Fruit fly (Drosophila melanogaster) whole organism, embryonic: ENCODE results near the gene ssp3.
A peak's percentile ranks its signal among the peaks of the same experiment; 100 is the strongest.

Experiments
- B-H2 ChIP-seq: fragments of 200-800 bp; sonication (Bioruptor generic); optimal IDR thresholded peaks from 2 replicates; lab custom pipeline; 2018; ENCODE audit warnings: missing biosample characterization, mild to moderate bottlenecking, missing genetic modification characterization
- CG10274 ChIP-seq: fragments of 200-800 bp; sonication (Bioruptor generic); optimal IDR thresholded peaks from 3 replicates; lab custom pipeline; 2017; ENCODE audit warnings: missing biosample characterization, mild to moderate bottlenecking, missing genetic modification characterization
- CG10543 ChIP-seq: fragments of 200-800 bp; sonication (Bioruptor generic); optimal IDR thresholded peaks from 3 replicates; lab custom pipeline; 2017; ENCODE audit warnings: missing biosample characterization, mild to moderate bottlenecking, missing genetic modification characterization, moderate library complexity
- CG11456 ChIP-seq: fragments of 200-800 bp; sonication (Bioruptor generic); IDR thresholded peaks from 3 replicates; pipeline ENCODE4 v1.3.6; 2022; ENCODE audit warnings: missing biosample characterization, missing genetic modification characterization
- CG11696 ChIP-seq: fragments of 200-800 bp; sonication (Bioruptor generic); IDR thresholded peaks from 2 replicates; pipeline ENCODE4 v1.3.6; 2022; ENCODE audit warnings: missing biosample characterization, missing genetic modification characterization
- CG13287 ChIP-seq: fragments of 200-800 bp; sonication (Bioruptor generic); IDR thresholded peaks from 2 replicates; pipeline ENCODE4 v1.3.6; 2022; ENCODE audit warnings: missing biosample characterization, missing genetic modification characterization; ENCODE audit not compliant: partially characterized antibody
- CG13296 ChIP-seq: fragments of 200-800 bp; sonication (Bioruptor generic); optimal IDR thresholded peaks from 3 replicates; lab custom pipeline; 2018; ENCODE audit warnings: missing biosample characterization, mild to moderate bottlenecking, missing genetic modification characterization
- CG13424 ChIP-seq: fragments of 200-800 bp; sonication (Bioruptor generic); optimal IDR thresholded peaks from 2 replicates; lab custom pipeline; 2019; ENCODE audit warnings: missing biosample characterization, mild to moderate bottlenecking, missing genetic modification characterization, moderate library complexity
- CG16813 ChIP-seq: fragments of 200-800 bp; sonication (Bioruptor generic); IDR thresholded peaks from 3 replicates; pipeline ENCODE4 v1.3.6; 2022; ENCODE audit warnings: missing biosample characterization, missing genetic modification characterization; ENCODE audit not compliant: partially characterized antibody
- CG16815 ChIP-seq: fragments of 200-800 bp; sonication (Bioruptor generic); optimal IDR thresholded peaks from 3 replicates; lab custom pipeline; 2017; ENCODE audit warnings: missing biosample characterization, mild to moderate bottlenecking, missing genetic modification characterization
- CG17361 ChIP-seq: fragments of 200-800 bp; sonication (Bioruptor generic); IDR thresholded peaks from 3 replicates; pipeline ENCODE4 v1.3.6; 2022; ENCODE audit warnings: missing biosample characterization, missing genetic modification characterization
- CG17912 ChIP-seq: fragments of 200-800 bp; sonication (Bioruptor generic); optimal IDR thresholded peaks from 2 replicates; lab custom pipeline; 2018; ENCODE audit warnings: missing biosample characterization, mild to moderate bottlenecking, missing genetic modification characterization
- CG1792 ChIP-seq: fragments of 200-800 bp; sonication (Bioruptor generic); optimal IDR thresholded peaks from 2 replicates; lab custom pipeline; 2016; ENCODE audit warnings: missing biosample characterization, missing genetic modification characterization
- CG34376 ChIP-seq: fragments of 200-800 bp; sonication (Bioruptor generic); optimal IDR thresholded peaks from 2 replicates; lab custom pipeline; 2018; ENCODE audit warnings: missing biosample characterization, mild to moderate bottlenecking, missing genetic modification characterization
- CG5953 ChIP-seq: fragments of 200-800 bp; sonication (Bioruptor generic); IDR thresholded peaks from 2 replicates; pipeline ENCODE4 v1.3.6; 2022; ENCODE audit warnings: missing biosample characterization, missing genetic modification characterization
- Camta ChIP-seq: fragments of 200-800 bp; sonication (Bioruptor generic); optimal IDR thresholded peaks from 2 replicates; lab custom pipeline; 2016; ENCODE audit warnings: missing biosample characterization, missing genetic modification characterization
- CrebB ChIP-seq: fragments of 200-800 bp; sonication (Bioruptor generic); optimal IDR thresholded peaks from 3 replicates; lab custom pipeline; 2018; ENCODE audit warnings: missing biosample characterization, mild to moderate bottlenecking, missing genetic modification characterization
- E2f2 ChIP-seq: fragments of 200-800 bp; sonication (Bioruptor generic); IDR thresholded peaks from 2 replicates; pipeline ENCODE4 v1.3.6; 2022; ENCODE audit warnings: missing biosample characterization, missing genetic modification characterization
- Fer1 ChIP-seq: fragments of 200-800 bp; sonication (Bioruptor generic); optimal IDR thresholded peaks from 2 replicates; lab custom pipeline; 2017; ENCODE audit warnings: missing biosample characterization, mild to moderate bottlenecking, missing genetic modification characterization
- GATAe ChIP-seq: fragments of 200-800 bp; sonication (Bioruptor generic); conservative IDR thresholded peaks from 2 replicates; pipeline ENCODE4 v1.3.6; 2022; ENCODE audit warnings: missing biosample characterization, missing genetic modification characterization
- Hey ChIP-seq: fragments of 200-800 bp; sonication (Bioruptor generic); optimal IDR thresholded peaks from 3 replicates; lab custom pipeline; 2018; ENCODE audit warnings: missing biosample characterization, mild to moderate bottlenecking, missing genetic modification characterization
- Hmr ChIP-seq: fragments of 200-800 bp; sonication (Bioruptor generic); optimal IDR thresholded peaks from 3 replicates; lab custom pipeline; 2017; ENCODE audit warnings: mild to moderate bottlenecking, missing biosample characterization, missing genetic modification reagents, missing genetic modification characterization
- Jarid2 ChIP-seq: fragments of 200-800 bp; sonication (Bioruptor generic); optimal IDR thresholded peaks from 3 replicates; lab custom pipeline; 2017; ENCODE audit warnings: mild to moderate bottlenecking, missing biosample characterization, missing genetic modification reagents, missing genetic modification characterization
- Max ChIP-seq: fragments of 200-800 bp; sonication (Bioruptor generic); optimal IDR thresholded peaks from 2 replicates; lab custom pipeline; 2016; ENCODE audit warnings: missing biosample characterization, mild to moderate bottlenecking, missing genetic modification characterization
- Med ChIP-seq: fragments of 200-800 bp; sonication (Bioruptor generic); peaks from one replicate; lab custom pipeline; 2016; ENCODE audit warnings: missing biosample characterization, missing genetic modification characterization, mild to moderate bottlenecking, inconsistent platforms, moderate library complexity
- Xrp1 ChIP-seq: fragments of 200-800 bp; sonication (Bioruptor generic); IDR thresholded peaks from 2 replicates; pipeline ENCODE4 v1.3.6; 2022; ENCODE audit warnings: missing biosample characterization, missing genetic modification characterization
- ase ChIP-seq: fragments of 200-800 bp; sonication (Bioruptor generic); IDR thresholded peaks from 3 replicates; pipeline ENCODE4 v1.3.6; 2022; ENCODE audit warnings: missing biosample characterization, missing genetic modification characterization
- chinmo ChIP-seq: fragments of 200-800 bp; sonication (Bioruptor generic); IDR thresholded peaks from 4 replicates; pipeline ENCODE4 v1.3.6; 2022; ENCODE audit warnings: missing biosample characterization, missing genetic modification characterization; ENCODE audit not compliant: partially characterized antibody
- crp ChIP-seq, 2 experiments: fragments of 200-800 bp; sonication (Bioruptor generic); optimal IDR thresholded peaks; 2 replicates in 1 of 2; 3 replicates in 1 of 2; lab custom pipeline; 2017; ENCODE audit warnings: missing biosample characterization in 2 of 2, missing genetic modification characterization in 2 of 2, mild to moderate bottlenecking in 1 of 2, moderate library complexity in 1 of 2
- exex ChIP-seq: fragments of 200-800 bp; sonication (Bioruptor generic); optimal IDR thresholded peaks from 4 replicates; lab custom pipeline; 2018; ENCODE audit warnings: missing biosample characterization, mild to moderate bottlenecking, missing genetic modification characterization, moderate library complexity
- jing ChIP-seq: fragments of 200-800 bp; sonication (Bioruptor generic); optimal IDR thresholded peaks from 2 replicates; lab custom pipeline; 2018; ENCODE audit warnings: missing biosample characterization, mild to moderate bottlenecking, missing genetic modification characterization
- klu ChIP-seq: fragments of 200-800 bp; sonication (Bioruptor generic); IDR thresholded peaks from 2 replicates; pipeline ENCODE4 v1.3.6; 2022; ENCODE audit warnings: missing biosample characterization, missing genetic modification characterization
- lbe ChIP-seq: fragments of 200-800 bp; sonication (Bioruptor generic); optimal IDR thresholded peaks from 2 replicates; lab custom pipeline; 2016; ENCODE audit warnings: missing biosample characterization, mild to moderate bottlenecking, missing genetic modification characterization
- lilli ChIP-seq: fragments of 200-800 bp; sonication (Bioruptor generic); optimal IDR thresholded peaks from 3 replicates; lab custom pipeline; 2016; ENCODE audit warnings: missing biosample characterization, missing genetic modification characterization
- mld ChIP-seq: fragments of 200-800 bp; sonication (Bioruptor generic); IDR thresholded peaks from 3 replicates; pipeline ENCODE4 v1.3.6; 2022; ENCODE audit warnings: missing biosample characterization, missing genetic modification characterization; ENCODE audit not compliant: partially characterized antibody
- nerfin-2 ChIP-seq: fragments of 200-800 bp; sonication (Bioruptor generic); IDR thresholded peaks from 2 replicates; pipeline ENCODE4 v1.3.6; 2022; ENCODE audit warnings: missing biosample characterization, missing genetic modification characterization; ENCODE audit not compliant: partially characterized antibody
- nom ChIP-seq: fragments of 200-800 bp; sonication (Bioruptor generic); optimal IDR thresholded peaks from 2 replicates; lab custom pipeline; 2017; ENCODE audit warnings: missing biosample characterization, missing genetic modification characterization, mild to moderate bottlenecking, moderate library complexity, missing genetic modification reagents
- pfk ChIP-seq: fragments of 200-800 bp; sonication (Bioruptor generic); optimal IDR thresholded peaks from 2 replicates; lab custom pipeline; 2018; ENCODE audit warnings: missing biosample characterization, mild to moderate bottlenecking, missing genetic modification characterization, moderate library complexity
- rib ChIP-seq: fragments of 200-800 bp; sonication (Bioruptor generic); IDR thresholded peaks from 2 replicates; pipeline ENCODE4 v1.3.6; 2022; ENCODE audit warnings: missing biosample characterization, missing genetic modification characterization
- scrt ChIP-seq: fragments of 200-800 bp; sonication (Bioruptor generic); optimal IDR thresholded peaks from 2 replicates; lab custom pipeline; 2018; ENCODE audit warnings: missing biosample characterization, mild to moderate bottlenecking, missing genetic modification characterization, moderate library complexity
- tgo ChIP-seq: fragments of 200-800 bp; sonication (Bioruptor generic); IDR thresholded peaks from 3 replicates; pipeline ENCODE4 v1.3.6; 2022; ENCODE audit warnings: missing biosample characterization, missing genetic modification characterization

ssp3 gene

DNA sequence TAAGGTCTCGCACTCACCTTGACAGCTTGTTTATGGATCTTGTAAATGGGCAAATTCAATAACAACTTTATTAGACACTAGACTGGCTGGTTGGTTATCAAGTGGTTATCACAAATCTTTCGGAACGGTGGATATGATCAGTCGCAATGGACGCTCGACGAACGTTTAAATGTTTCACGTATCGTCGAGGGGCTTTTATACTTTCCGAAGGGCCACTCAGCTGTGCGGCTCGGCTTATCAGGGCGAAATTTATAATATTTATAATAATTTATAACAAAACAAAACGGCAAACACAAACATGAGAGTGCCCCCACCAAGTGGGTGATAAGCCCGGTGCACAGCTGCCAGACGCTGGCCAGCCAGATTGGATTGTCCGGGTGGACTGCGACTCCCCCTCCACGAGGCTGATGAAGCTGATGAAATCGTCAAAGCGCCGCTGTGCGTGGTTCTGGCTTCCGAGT, 10.5 kb upstream of the ssp3 start, which contains the start of gene CG10621 (continued):
- TF ChIP-seq CG16813 (GFP tag; lab: Robert Waterston, UW), result no peak
- no peak for TF ChIP-seq klu (GFP tag; lab: Robert Waterston, UW)
- TF ChIP-seq Xrp1, result no peak
- peak; percentile 9 for TF ChIP-seq B-H2 (GFP tag; lab: Kevin White, UChicago)
- TF ChIP-seq Med (GFP tag; lab: Kevin White, UChicago), result peak; percentile 58
- no peak for TF ChIP-seq Camta (GFP tag; lab: Kevin White, UChicago)
- TF ChIP-seq Hey (tag; lab: Kevin White, UChicago), result peak; percentile 68
- no peak for TF ChIP-seq ase (GFP tag; lab: Robert Waterston, UW)
- TF ChIP-seq CG13296, result peak; percentile 1
- TF ChIP-seq GATAe (GFP tag; lab: Robert Waterston, UW), result peak; percentile 27; the same call in 1 of the 2 replicates
- TF ChIP-seq scrt (GFP tag; lab: Kevin White, UChicago), result peak; percentile 8
- TF ChIP-seq tgo, result no peak
- peak; percentile 94; the same call in 3 of the 4 replicates for TF ChIP-seq chinmo
- no peak for TF ChIP-seq CG10274 (GFP tag; lab: Kevin White, UChicago)
- peak; percentile 3 for TF ChIP-seq CrebB (tag; lab: Kevin White, UChicago)
- peak; percentile 36 for TF ChIP-seq nom (GFP tag; lab: Kevin White, UChicago)
- TF ChIP-seq Hmr (GFP tag; lab: Kevin White, UChicago), result no peak
- peak in 1 of 2 experiments; percentile 50 for TF ChIP-seq crp (GFP tag; optimal IDR thresholded peaks at IDR 0.05; lab: Kevin White, UChicago)
- no peak for TF ChIP-seq Fer1 (GFP tag; lab: Kevin White, UChicago)
- TF ChIP-seq CG11696 (GFP tag; lab: Robert Waterston, UW), result no peak
- peak; percentile 37 for TF ChIP-seq pfk
- peak; percentile 73 for TF ChIP-seq CG10543
- 0 out of 3 replicates have a peak, but pooled peaks have one; percentile 8 for TF ChIP-seq CG11456 (GFP tag; lab: Robert Waterston, UW)
- TF ChIP-seq CG16815, result no peak
- TF ChIP-seq nerfin-2 (GFP tag; lab: Robert Waterston, UW), result peak; percentile 22; the same call in 1 of the 2 replicates
- TF ChIP-seq CG34376 (GFP tag; lab: Kevin White, UChicago), result peak; percentile 99
- peak; percentile 28; the same call in 1 of the 2 replicates for TF ChIP-seq rib (GFP tag; lab: Robert Waterston, UW)
- no peak for TF ChIP-seq CG17912 (GFP tag; lab: Kevin White, UChicago)
- no peak for TF ChIP-seq E2f2 (GFP tag; lab: Robert Waterston, UW)
- no peak for TF ChIP-seq CG1792 (GFP tag; lab: Kevin White, UChicago)
- TF ChIP-seq CG5953 (GFP tag; lab: Robert Waterston, UW), result no peak
- TF ChIP-seq CG13424, result no peak
- peak; percentile 29; the same call in 1 of the 2 replicates for TF ChIP-seq CG13287 (GFP tag; lab: Robert Waterston, UW)
- TF ChIP-seq lbe, result peak; percentile 51
- no peak for TF ChIP-seq jing
- peak; percentile 54 for TF ChIP-seq lilli (GFP tag; lab: Kevin White, UChicago)
- TF ChIP-seq CG17361, result 0 out of 3 replicates have a peak, but pooled peaks have one; percentile 6
- TF ChIP-seq exex (tag; lab: Kevin White, UChicago), result peak; percentile 89
- TF ChIP-seq Jarid2 (GFP tag; lab: Kevin White, UChicago), result peak; percentile 13
- no peak for TF ChIP-seq mld (GFP tag; lab: Robert Waterston, UW)
- TF ChIP-seq Max (GFP tag; lab: Kevin White, UChicago), result no peak
